Worm (Caenorhabditis elegans): ENCODE data around the gene srw-113.

- TF ChIP-seq lin-15B (tag; optimal IDR thresholded peaks at IDR 0.05) (no peak), fos-1 (tag; optimal IDR thresholded peaks at IDR 0.05) (no peak), lin-13 (GFP tag; optimal IDR thresholded peaks at IDR 0.05) (no peak), ctbp-1 (GFP tag; IDR thresholded peaks at IDR 0.05) (no peak), F10B5.3 (tag; optimal IDR thresholded peaks at IDR 0.05) (no peak), snpc-4 (tag; optimal IDR thresholded peaks at IDR 0.05) (no peak), unc-130 (GFP tag; optimal IDR thresholded peaks at IDR 0.05) (no peak), hif-1 (tag; optimal IDR thresholded peaks at IDR 0.05) (no peak), aha-1 (tag) (no peak), nhr-76 (tag; optimal IDR thresholded peaks at IDR 0.05) (no peak), unc-39 (tag; optimal IDR thresholded peaks at IDR 0.05) (no peak), nhr-6 (tag; optimal IDR thresholded peaks at IDR 0.05) (no peak), dmd-8 (GFP tag; IDR thresholded peaks at IDR 0.05) (no peak)
Observed at ce11 chrV:15290995-15291394, 42.0 kb upstream of the srw-113 start, which contains the start of gene cyp-34A2.
